Fruit fly (Drosophila melanogaster) whole organism, embryonic: ENCODE data around the gene CG2444.

Experiments used
- Atf3 ChIP-seq: fragments of 200-800 bp; sonication (Bioruptor generic); optimal IDR thresholded peaks from 3 replicates; lab custom pipeline; 2016; ENCODE audit warnings: missing biosample characterization, missing genetic modification characterization
- BEAF-32 ChIP-seq: fragments of 200-800 bp; sonication (Bioruptor generic); optimal IDR thresholded peaks from 3 replicates; lab custom pipeline; 2017; ENCODE audit warnings: missing biosample characterization, missing genetic modification characterization, mild to moderate bottlenecking, moderate library complexity, missing genetic modification reagents
- CG10366 ChIP-seq: fragments of 200-800 bp; sonication (Bioruptor generic); IDR thresholded peaks from 2 replicates; pipeline ENCODE4 v1.3.6; 2022; ENCODE audit warnings: missing biosample characterization, missing genetic modification characterization
- CG10543 ChIP-seq: fragments of 200-800 bp; sonication (Bioruptor generic); optimal IDR thresholded peaks from 3 replicates; lab custom pipeline; 2017; ENCODE audit warnings: missing biosample characterization, mild to moderate bottlenecking, missing genetic modification characterization, moderate library complexity
- CG11723 ChIP-seq: fragments of 200-800 bp; sonication (Bioruptor generic); optimal IDR thresholded peaks from 2 replicates; lab custom pipeline; 2017; ENCODE audit warnings: missing biosample characterization, mild to moderate bottlenecking, missing genetic modification characterization
- CG15269 ChIP-seq: fragments of 200-800 bp; sonication (Bioruptor generic); optimal IDR thresholded peaks from 2 replicates; lab custom pipeline; 2018; ENCODE audit warnings: missing biosample characterization, mild to moderate bottlenecking, missing genetic modification characterization, moderate library complexity
- CG17612 ChIP-seq: fragments of 200-800 bp; sonication (Bioruptor generic); IDR thresholded peaks from 2 replicates; pipeline ENCODE4 v1.3.6; 2022; ENCODE audit warnings: missing biosample characterization, missing genetic modification characterization
- CG2678 ChIP-seq: fragments of 200-800 bp; sonication (Bioruptor generic); optimal IDR thresholded peaks from 3 replicates; lab custom pipeline; 2019; ENCODE audit warnings: missing biosample characterization, mild to moderate bottlenecking, missing genetic modification characterization, moderate library complexity
- CG2875 ChIP-seq: fragments of 200-800 bp; sonication (Bioruptor generic); optimal IDR thresholded peaks from 2 replicates; lab custom pipeline; 2017; ENCODE audit warnings: missing biosample characterization, mild to moderate bottlenecking, missing genetic modification characterization, missing genetic modification reagents
- CG31365 ChIP-seq: fragments of 200-800 bp; sonication (Bioruptor generic); optimal IDR thresholded peaks from 2 replicates; lab custom pipeline; 2018; ENCODE audit warnings: missing biosample characterization, mild to moderate bottlenecking, missing genetic modification characterization
- CG32767 ChIP-seq: fragments of 200-800 bp; sonication (Bioruptor generic); IDR thresholded peaks from 2 replicates; pipeline ENCODE4 v1.3.6; 2022; ENCODE audit warnings: missing biosample characterization, missing genetic modification characterization
- CG6791 ChIP-seq: fragments of 200-800 bp; sonication (Bioruptor generic); IDR thresholded peaks from 3 replicates; pipeline ENCODE4 v1.3.6; 2022; ENCODE audit warnings: missing biosample characterization, missing genetic modification characterization; ENCODE audit not compliant: partially characterized antibody
- CG7357 ChIP-seq: fragments of 200-800 bp; sonication (Bioruptor generic); IDR thresholded peaks from 3 replicates; pipeline ENCODE4 v1.3.6; 2022; ENCODE audit warnings: missing biosample characterization, missing genetic modification characterization
- CG7372 ChIP-seq: fragments of 200-800 bp; sonication (Bioruptor generic); IDR thresholded peaks from 2 replicates; pipeline ENCODE4 v1.3.6; 2022; ENCODE audit warnings: missing biosample characterization, missing genetic modification characterization
- CG8089 ChIP-seq: fragments of 200-800 bp; sonication (Bioruptor generic); optimal IDR thresholded peaks from 3 replicates; lab custom pipeline; 2016; ENCODE audit warnings: missing biosample characterization, missing genetic modification characterization
- CG9609 ChIP-seq: fragments of 200-800 bp; sonication (Bioruptor generic); optimal IDR thresholded peaks from 3 replicates; lab custom pipeline; 2016; ENCODE audit warnings: missing biosample characterization, missing genetic modification characterization
- CHES-1-like ChIP-seq: fragments of 200-800 bp; sonication (Bioruptor generic); optimal IDR thresholded peaks from 2 replicates; lab custom pipeline; 2016; ENCODE audit warnings: missing biosample characterization, missing genetic modification characterization
- Chrac-16 ChIP-seq: fragments of 200-800 bp; sonication (Bioruptor generic); optimal IDR thresholded peaks from 3 replicates; lab custom pipeline; 2016; ENCODE audit warnings: missing biosample characterization, missing genetic modification characterization
- CoRest ChIP-seq: fragments of 200-800 bp; sonication (Bioruptor generic); optimal IDR thresholded peaks from 3 replicates; lab custom pipeline; 2018; ENCODE audit warnings: missing biosample characterization, mild to moderate bottlenecking, missing genetic modification characterization, moderate library complexity
- D19A ChIP-seq: fragments of 200-800 bp; optimal IDR thresholded peaks from 3 replicates; lab custom pipeline; 2019; ENCODE audit warnings: missing biosample characterization, mild to moderate bottlenecking, missing genetic modification characterization, moderate library complexity
- Fer2 ChIP-seq: fragments of 200-800 bp; sonication (Bioruptor generic); optimal IDR thresholded peaks from 2 replicates; lab custom pipeline; 2018; ENCODE audit warnings: missing biosample characterization, mild to moderate bottlenecking, missing genetic modification characterization, moderate library complexity
- Gug ChIP-seq: fragments of 200-800 bp; sonication (Bioruptor generic); IDR thresholded peaks from 4 replicates; pipeline ENCODE4 v1.3.6; 2022; ENCODE audit warnings: missing biosample characterization, missing genetic modification characterization
- H15 ChIP-seq: fragments of 200-800 bp; sonication (Bioruptor generic); IDR thresholded peaks from 3 replicates; pipeline ENCODE4 v1.3.6; 2022; ENCODE audit warnings: missing biosample characterization, missing genetic modification characterization
- MTF-1 ChIP-seq: fragments of 200-800 bp; sonication (Bioruptor generic); optimal IDR thresholded peaks from 2 replicates; lab custom pipeline; 2018; ENCODE audit warnings: missing biosample characterization, mild to moderate bottlenecking, missing genetic modification characterization, borderline replicate concordance
- Meics ChIP-seq: fragments of 200-800 bp; sonication (Bioruptor generic); optimal IDR thresholded peaks from 2 replicates; lab custom pipeline; 2017; ENCODE audit warnings: missing biosample characterization, mild to moderate bottlenecking, missing genetic modification characterization
- Mrtf ChIP-seq: fragments of 200-800 bp; sonication (Bioruptor generic); IDR thresholded peaks from 3 replicates; pipeline ENCODE4 v1.3.6; 2022; ENCODE audit warnings: missing biosample characterization, missing genetic modification characterization
- NC2α ChIP-seq: fragments of 200-800 bp; sonication (Bioruptor generic); optimal IDR thresholded peaks from 2 replicates; lab custom pipeline; 2016; ENCODE audit warnings: missing biosample characterization, missing genetic modification characterization
- Optix ChIP-seq: fragments of 200-800 bp; sonication (Bioruptor generic); IDR thresholded peaks from 3 replicates; pipeline ENCODE4 v1.3.6; 2022; ENCODE audit warnings: missing biosample characterization, missing genetic modification characterization
- abd-A ChIP-seq: fragments of 200-800 bp; sonication (Bioruptor generic); optimal IDR thresholded peaks from 3 replicates; lab custom pipeline; 2019; ENCODE audit warnings: missing biosample characterization, mild to moderate bottlenecking, missing genetic modification characterization, moderate library complexity
- ap ChIP-seq: fragments of 200-800 bp; sonication (Bioruptor generic); IDR thresholded peaks from 2 replicates; pipeline ENCODE4 v1.3.6; 2022; ENCODE audit warnings: missing biosample characterization, missing genetic modification characterization
- ash1 ChIP-seq: fragments of 200-800 bp; sonication (Bioruptor generic); optimal IDR thresholded peaks from 2 replicates; lab custom pipeline; 2018; ENCODE audit warnings: missing biosample characterization, mild to moderate bottlenecking, missing genetic modification characterization
- br ChIP-seq: fragments of >200 bp; optimal IDR thresholded peaks from 2 replicates; lab custom pipeline; 2017
- cato ChIP-seq: fragments of 200-800 bp; sonication (Bioruptor generic); optimal IDR thresholded peaks from 2 replicates; lab custom pipeline; 2016; ENCODE audit warnings: missing biosample characterization, missing genetic modification characterization, borderline replicate concordance
- cwo ChIP-seq: fragments of 200-800 bp; sonication (Bioruptor generic); optimal IDR thresholded peaks from 3 replicates; lab custom pipeline; 2017; ENCODE audit warnings: missing biosample characterization, missing genetic modification characterization, mild to moderate bottlenecking, moderate library complexity, missing genetic modification reagents
- dimm ChIP-seq: fragments of 200-800 bp; sonication (Bioruptor generic); IDR thresholded peaks from 2 replicates; pipeline ENCODE4 v1.3.6; 2022; ENCODE audit warnings: missing biosample characterization, missing genetic modification characterization
- ems ChIP-seq: fragments of 200-800 bp; sonication (Bioruptor generic); optimal IDR thresholded peaks from 3 replicates; lab custom pipeline; 2016; ENCODE audit warnings: missing biosample characterization, missing genetic modification characterization
- exex ChIP-seq: fragments of 200-800 bp; sonication (Bioruptor generic); optimal IDR thresholded peaks from 4 replicates; lab custom pipeline; 2018; ENCODE audit warnings: missing biosample characterization, mild to moderate bottlenecking, missing genetic modification characterization, moderate library complexity
- fd64A ChIP-seq: fragments of 200-800 bp; sonication (Bioruptor generic); optimal IDR thresholded peaks from 3 replicates; lab custom pipeline; 2018; ENCODE audit warnings: missing biosample characterization, mild to moderate bottlenecking, missing genetic modification characterization
- ftz-f1 ChIP-seq: fragments of 200-800 bp; sonication (Bioruptor generic); optimal IDR thresholded peaks from 2 replicates; lab custom pipeline; 2016; ENCODE audit warnings: missing biosample characterization, missing genetic modification characterization
- gcm2 ChIP-seq: fragments of 200-800 bp; sonication (Bioruptor generic); optimal IDR thresholded peaks from 2 replicates; lab custom pipeline; 2016; ENCODE audit warnings: missing biosample characterization, missing genetic modification characterization
- gfzf ChIP-seq: fragments of 200-800 bp; sonication (Bioruptor generic); optimal IDR thresholded peaks from 2 replicates; lab custom pipeline; 2016; ENCODE audit warnings: missing biosample characterization, mild to moderate bottlenecking, missing genetic modification characterization, moderate library complexity
- gro ChIP-seq: fragments of 200-800 bp; sonication (Bioruptor generic); optimal IDR thresholded peaks from 2 replicates; lab custom pipeline; 2016; ENCODE audit warnings: missing biosample characterization, missing genetic modification characterization
- inv ChIP-seq: fragments of 200-800 bp; sonication (Bioruptor generic); IDR thresholded peaks from 2 replicates; pipeline ENCODE4 v1.3.6; 2022; ENCODE audit warnings: missing biosample characterization, missing genetic modification characterization; ENCODE audit not compliant: partially characterized antibody
- kni ChIP-seq: fragments of 200-800 bp; sonication (Bioruptor generic); optimal IDR thresholded peaks from 3 replicates; lab custom pipeline; 2017; ENCODE audit warnings: mild to moderate bottlenecking, missing biosample characterization, missing genetic modification reagents, missing genetic modification characterization
- nerfin-1 ChIP-seq: fragments of 200-800 bp; sonication (Bioruptor generic); optimal IDR thresholded peaks from 3 replicates; lab custom pipeline; 2019; ENCODE audit warnings: missing biosample characterization, mild to moderate bottlenecking, missing genetic modification characterization, moderate library complexity
- phol ChIP-seq: fragments of 200-800 bp; sonication (Bioruptor generic); optimal IDR thresholded peaks from 3 replicates; lab custom pipeline; 2018; ENCODE audit warnings: missing biosample characterization, mild to moderate bottlenecking, missing genetic modification characterization, moderate library complexity
- so ChIP-seq: fragments of 200-800 bp; sonication (Bioruptor generic); IDR thresholded peaks from 3 replicates; pipeline ENCODE4 v1.3.6; 2022; ENCODE audit warnings: missing biosample characterization, missing genetic modification characterization
- stc ChIP-seq: fragments of 200-800 bp; sonication (Bioruptor generic); IDR thresholded peaks from 2 replicates; pipeline ENCODE4 v1.3.6; 2022; ENCODE audit warnings: missing biosample characterization, missing genetic modification characterization
- tgo ChIP-seq: fragments of 200-800 bp; sonication (Bioruptor generic); IDR thresholded peaks from 3 replicates; pipeline ENCODE4 v1.3.6; 2022; ENCODE audit warnings: missing biosample characterization, missing genetic modification characterization
- yki ChIP-seq: fragments of >200 bp; optimal IDR thresholded peaks from 3 replicates; lab custom pipeline; 2018
- z ChIP-seq: fragments of 200-800 bp; sonication (Bioruptor generic); IDR thresholded peaks from 3 replicates; pipeline ENCODE4 v1.3.6; 2022; ENCODE audit warnings: missing biosample characterization, missing genetic modification characterization

CG2444 gene

DNA sequence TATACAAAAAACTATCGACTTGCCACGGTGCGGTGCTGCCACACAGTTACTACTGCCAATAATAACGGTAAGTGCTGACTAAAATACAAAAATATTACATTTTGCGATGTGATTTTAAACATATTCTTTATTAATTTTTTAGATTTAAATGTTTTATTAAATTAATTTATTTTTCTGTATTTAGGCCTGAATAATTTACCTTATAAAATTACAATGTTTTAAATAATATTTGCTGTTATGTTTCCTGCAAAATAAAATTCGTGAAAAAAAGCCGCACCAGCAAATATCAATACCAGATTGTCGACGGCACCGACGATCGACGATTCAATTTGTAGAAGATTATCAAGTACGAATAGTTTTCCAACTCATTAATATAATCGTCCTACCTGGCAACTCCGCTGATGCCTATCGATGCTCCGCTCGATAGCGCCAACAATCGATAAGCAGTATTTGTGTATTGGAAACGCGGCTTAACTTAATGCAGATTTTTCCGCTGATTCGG, 26.5 kb downstream of the CG2444 start, which contains the start of the genes Vlet and bif (continued):
- TF ChIP-seq Fer2 (peak; percentile 25), phol (tag; lab: Kevin White, UChicago) (peak; percentile 78), CG7357 (GFP tag; lab: Robert Waterston, UW) (peak; percentile 18; the same call in 1 of the 3 replicates), ap (GFP tag; lab: Robert Waterston, UW) (0 out of 2 replicates have a peak, but pooled peaks have one; percentile 8), Chrac-16 (GFP tag; lab: Kevin White, UChicago) (peak; percentile 64), CG31365 (tag; lab: Kevin White, UChicago) (no peak), CG6791 (GFP tag; lab: Robert Waterston, UW) (peak; percentile 74), Gug (peak; percentile 29; the same call in 2 of the 4 replicates), CG11723 (peak; percentile 40), exex (tag; lab: Kevin White, UChicago) (no peak), CG9609 (GFP tag; lab: Kevin White, UChicago) (peak; percentile 62), Atf3 (GFP tag; lab: Kevin White, UChicago) (no peak), nerfin-1 (tag; lab: Kevin White, UChicago) (peak; percentile 25), kni (no peak), cato (GFP tag; lab: Kevin White, UChicago) (peak; percentile 55), Mrtf (GFP tag; lab: Robert Waterston, UW) (no peak), CHES-1-like (GFP tag; lab: Kevin White, UChicago) (no peak), stc (GFP tag; lab: Robert Waterston, UW) (no peak), CG17612 (no peak), NC2α (GFP tag; lab: Kevin White, UChicago) (no peak), D19A (tag; lab: Kevin White, UChicago) (peak; percentile 56), dimm (no peak), CG10366 (GFP tag; lab: Robert Waterston, UW) (peak; percentile 41; the same call in 1 of the 2 replicates), Meics (GFP tag; lab: Kevin White, UChicago) (peak; percentile 76), fd64A (GFP tag; lab: Kevin White, UChicago) (no peak), ftz-f1 (no peak), H15 (GFP tag; lab: Robert Waterston, UW) (no peak; the same call in 2 of the 3 replicates), abd-A (tag; lab: Kevin White, UChicago) (no peak), cwo (GFP tag; lab: Kevin White, UChicago) (peak; percentile 44), tgo (GFP tag; lab: Robert Waterston, UW) (no peak; the same call in 2 of the 3 replicates), ash1 (GFP tag; lab: Kevin White, UChicago) (no peak), inv (peak; percentile 54; the same call in 1 of the 2 replicates), BEAF-32 (GFP tag; lab: Kevin White, UChicago) (peak; percentile 73), CG15269 (peak; percentile 78), CG7372 (GFP tag; lab: Robert Waterston, UW) (0 out of 2 replicates have a peak, but pooled peaks have one; percentile 20), CG32767 (GFP tag; lab: Robert Waterston, UW) (no peak), so (no peak), CG8089 (GFP tag; lab: Kevin White, UChicago) (no peak), CoRest (tag; lab: Kevin White, UChicago) (peak; percentile 85), CG2875 (no peak), CG10543 (peak; percentile 70), CG2678 (no peak), yki (no peak), z (no peak), gro (GFP tag; lab: Kevin White, UChicago) (peak; percentile 8), Optix (GFP tag; lab: Robert Waterston, UW) (no peak), ems (GFP tag; lab: Kevin White, UChicago) (peak; percentile 40), MTF-1 (GFP tag; lab: Kevin White, UChicago) (no peak), gcm2 (GFP tag; lab: Kevin White, UChicago) (no peak), br (no peak), gfzf (GFP tag; lab: Kevin White, UChicago) (no peak)
